Fruit fly (Drosophila melanogaster) whole organism, embryonic: Measurements from ENCODE around the gene CG3408.
A peak's percentile ranks its signal among the peaks of the same experiment; 100 is the strongest.

Experiments used
- CG1024 ChIP-seq: fragments of 200-800 bp; sonication (Bioruptor generic); IDR thresholded peaks from 2 replicates; pipeline ENCODE4 v1.3.6; 2022; ENCODE audit warnings: missing biosample characterization, missing genetic modification characterization
- CG10462 ChIP-seq: fragments of 200-800 bp; sonication (Bioruptor generic); optimal IDR thresholded peaks from 2 replicates; lab custom pipeline; 2016; ENCODE audit warnings: missing biosample characterization, missing genetic modification characterization
- CG10979 ChIP-seq: fragments of 200-800 bp; sonication (Bioruptor generic); optimal IDR thresholded peaks from 2 replicates; lab custom pipeline; 2018; ENCODE audit warnings: missing biosample characterization, mild to moderate bottlenecking, missing genetic modification characterization, moderate library complexity
- CG12659 ChIP-seq: fragments of 200-800 bp; sonication (Bioruptor generic); optimal IDR thresholded peaks from 3 replicates; lab custom pipeline; 2017; ENCODE audit warnings: mild to moderate bottlenecking, missing biosample characterization, missing genetic modification reagents, missing genetic modification characterization
- CG13424 ChIP-seq: fragments of 200-800 bp; sonication (Bioruptor generic); optimal IDR thresholded peaks from 2 replicates; lab custom pipeline; 2019; ENCODE audit warnings: missing biosample characterization, mild to moderate bottlenecking, missing genetic modification characterization, moderate library complexity
- CG14050 ChIP-seq: fragments of 200-800 bp; sonication (Bioruptor generic); IDR thresholded peaks from 3 replicates; pipeline ENCODE4 v1.3.6; 2022; ENCODE audit warnings: missing biosample characterization, missing genetic modification characterization
- CG14667 ChIP-seq: fragments of 200-800 bp; sonication (Bioruptor generic); IDR thresholded peaks from 2 replicates; pipeline ENCODE4 v1.3.6; 2022; ENCODE audit warnings: missing biosample characterization, missing genetic modification characterization
- CG14710 ChIP-seq: fragments of 200-800 bp; sonication (Bioruptor generic); optimal IDR thresholded peaks from 3 replicates; lab custom pipeline; 2019; ENCODE audit warnings: missing biosample characterization, mild to moderate bottlenecking, missing genetic modification characterization, moderate library complexity
- CG15011 ChIP-seq: fragments of 200-800 bp; sonication (Bioruptor generic); optimal IDR thresholded peaks from 3 replicates; lab custom pipeline; 2018; ENCODE audit warnings: missing biosample characterization, mild to moderate bottlenecking, missing genetic modification characterization
- CG15601 ChIP-seq: fragments of 200-800 bp; sonication (Bioruptor generic); optimal IDR thresholded peaks from 3 replicates; lab custom pipeline; 2019; ENCODE audit warnings: missing biosample characterization, mild to moderate bottlenecking, missing genetic modification characterization, moderate library complexity
- CG17328 ChIP-seq: fragments of 200-800 bp; sonication (Bioruptor generic); IDR thresholded peaks from 2 replicates; pipeline ENCODE4 v1.3.6; 2022; ENCODE audit warnings: missing biosample characterization, missing genetic modification characterization
- CG18476 ChIP-seq: fragments of 200-800 bp; sonication (Bioruptor generic); optimal IDR thresholded peaks from 2 replicates; lab custom pipeline; 2016; ENCODE audit warnings: missing biosample characterization, mild to moderate bottlenecking, missing genetic modification characterization
- CG2199 ChIP-seq: fragments of 200-800 bp; sonication (Bioruptor generic); IDR thresholded peaks from 3 replicates; pipeline ENCODE4 v1.3.6; 2022; ENCODE audit warnings: missing biosample characterization, missing genetic modification characterization
- CG34376 ChIP-seq: fragments of 200-800 bp; sonication (Bioruptor generic); optimal IDR thresholded peaks from 2 replicates; lab custom pipeline; 2018; ENCODE audit warnings: missing biosample characterization, mild to moderate bottlenecking, missing genetic modification characterization
- CG34422 ChIP-seq: fragments of 200-800 bp; sonication (Bioruptor generic); IDR thresholded peaks from 3 replicates; pipeline ENCODE4 v1.3.6; 2022; ENCODE audit warnings: missing biosample characterization, missing genetic modification characterization
- CG3838 ChIP-seq: fragments of 200-800 bp; sonication (Bioruptor generic); optimal IDR thresholded peaks from 3 replicates; lab custom pipeline; 2016; ENCODE audit warnings: missing biosample characterization, missing genetic modification characterization
- CG3847 ChIP-seq: fragments of 200-800 bp; sonication (Bioruptor generic); IDR thresholded peaks from 2 replicates; pipeline ENCODE4 v1.3.6; 2022; ENCODE audit warnings: missing biosample characterization, missing genetic modification characterization
- CG6813 ChIP-seq: fragments of 200-800 bp; sonication (Bioruptor generic); optimal IDR thresholded peaks from 2 replicates; lab custom pipeline; 2017; ENCODE audit warnings: missing biosample characterization, missing genetic modification characterization, mild to moderate bottlenecking, moderate library complexity, missing genetic modification reagents
- CG7839 ChIP-seq: fragments of 200-800 bp; sonication (Bioruptor generic); optimal IDR thresholded peaks from 3 replicates; lab custom pipeline; 2018; ENCODE audit warnings: missing biosample characterization, mild to moderate bottlenecking, missing genetic modification characterization, moderate library complexity
- CG7963 ChIP-seq: fragments of 200-800 bp; sonication (Bioruptor generic); IDR thresholded peaks from 3 replicates; pipeline ENCODE4 v1.3.6; 2022; ENCODE audit warnings: missing biosample characterization, missing genetic modification characterization; ENCODE audit not compliant: partially characterized antibody
- CG8924 ChIP-seq: fragments of 200-800 bp; optimal IDR thresholded peaks from 3 replicates; lab custom pipeline; 2019; ENCODE audit warnings: missing biosample characterization, mild to moderate bottlenecking, missing genetic modification characterization, moderate library complexity
- Dad ChIP-seq: fragments of 200-800 bp; sonication (Bioruptor generic); optimal IDR thresholded peaks from 3 replicates; lab custom pipeline; 2016; ENCODE audit warnings: missing biosample characterization, missing genetic modification characterization
- Dref ChIP-seq: fragments of 200-800 bp; sonication (Bioruptor generic); IDR thresholded peaks from 2 replicates; pipeline ENCODE4 v1.3.6; 2022; ENCODE audit warnings: missing biosample characterization, missing genetic modification characterization
- Ets97D ChIP-seq: fragments of 200-800 bp; sonication (Bioruptor generic); optimal IDR thresholded peaks from 3 replicates; lab custom pipeline; 2016; ENCODE audit warnings: missing biosample characterization, missing genetic modification characterization
- HLHmδ ChIP-seq: fragments of 200-800 bp; sonication (Bioruptor generic); optimal IDR thresholded peaks from 2 replicates; lab custom pipeline; 2018; ENCODE audit warnings: missing biosample characterization, mild to moderate bottlenecking, missing genetic modification characterization, moderate library complexity
- HmgD ChIP-seq: fragments of 200-800 bp; sonication (Bioruptor generic); optimal IDR thresholded peaks from 3 replicates; lab custom pipeline; 2016; ENCODE audit warnings: missing biosample characterization, missing genetic modification characterization
- Lpt ChIP-seq: fragments of >200 bp; optimal IDR thresholded peaks from 2 replicates; lab custom pipeline; 2018; ENCODE audit warnings: missing biosample characterization, missing genetic modification characterization
- MBD-R2 ChIP-seq: fragments of 200-800 bp; sonication (Bioruptor generic); IDR thresholded peaks from 2 replicates; pipeline ENCODE4 v1.3.6; 2022; ENCODE audit warnings: missing biosample characterization, missing genetic modification characterization
- MESR4 ChIP-seq: fragments of 200-800 bp; sonication (Bioruptor generic); optimal IDR thresholded peaks from 2 replicates; lab custom pipeline; 2018; ENCODE audit warnings: missing biosample characterization, mild to moderate bottlenecking, missing genetic modification characterization, moderate library complexity
- MTF-1 ChIP-seq: fragments of 200-800 bp; sonication (Bioruptor generic); optimal IDR thresholded peaks from 2 replicates; lab custom pipeline; 2018; ENCODE audit warnings: missing biosample characterization, mild to moderate bottlenecking, missing genetic modification characterization, borderline replicate concordance
- Mrtf ChIP-seq: fragments of 200-800 bp; sonication (Bioruptor generic); IDR thresholded peaks from 3 replicates; pipeline ENCODE4 v1.3.6; 2022; ENCODE audit warnings: missing biosample characterization, missing genetic modification characterization
- Myb ChIP-seq: fragments of 200-800 bp; sonication (Bioruptor generic); optimal IDR thresholded peaks from 2 replicates; lab custom pipeline; 2016; ENCODE audit warnings: missing biosample characterization, missing genetic modification characterization
- Ssrp ChIP-seq: fragments of 200-800 bp; sonication (Bioruptor generic); optimal IDR thresholded peaks from 2 replicates; lab custom pipeline; 2018; ENCODE audit warnings: missing biosample characterization, mild to moderate bottlenecking, missing genetic modification characterization, moderate library complexity
- YL-1 ChIP-seq: fragments of 200-800 bp; sonication (Bioruptor generic); optimal IDR thresholded peaks from 3 replicates; lab custom pipeline; 2017; ENCODE audit warnings: missing biosample characterization, mild to moderate bottlenecking, missing genetic modification characterization
- chn ChIP-seq: fragments of 200-800 bp; sonication (Bioruptor generic); optimal IDR thresholded peaks from 2 replicates; lab custom pipeline; 2016; ENCODE audit warnings: missing biosample characterization, missing genetic modification characterization
- croc ChIP-seq: fragments of 200-800 bp; sonication (Bioruptor generic); conservative IDR thresholded peaks from 3 replicates; pipeline ENCODE4 v1.3.6; 2022; ENCODE audit warnings: missing biosample characterization, missing genetic modification characterization
- esg ChIP-seq: fragments of 200-800 bp; sonication (Bioruptor generic); conservative IDR thresholded peaks from 2 replicates; pipeline ENCODE4 v1.3.6; 2022; ENCODE audit warnings: missing biosample characterization, missing genetic modification characterization
- ftz-f1 ChIP-seq: fragments of 200-800 bp; sonication (Bioruptor generic); optimal IDR thresholded peaks from 2 replicates; lab custom pipeline; 2016; ENCODE audit warnings: missing biosample characterization, missing genetic modification characterization
- gcm ChIP-seq: fragments of 200-800 bp; sonication (Bioruptor generic); optimal IDR thresholded peaks from 2 replicates; lab custom pipeline; 2019; ENCODE audit warnings: missing biosample characterization, mild to moderate bottlenecking, missing genetic modification characterization, moderate library complexity
- h ChIP-seq: fragments of >200 bp; optimal IDR thresholded peaks from 2 replicates; lab custom pipeline; 2017
- lmd ChIP-seq: fragments of 200-800 bp; sonication (Bioruptor generic); IDR thresholded peaks from 2 replicates; pipeline ENCODE4 v1.3.6; 2022; ENCODE audit warnings: missing biosample characterization, missing genetic modification characterization
- odd ChIP-seq: fragments of 200-800 bp; sonication (Bioruptor generic); optimal IDR thresholded peaks from 2 replicates; lab custom pipeline; 2017; ENCODE audit warnings: missing biosample characterization, mild to moderate bottlenecking, missing genetic modification characterization
- prd ChIP-seq, 3 experiments: fragments of >200 bp in 2 of 3; fragments of 200-800 bp in 1 of 3; sonication (Bioruptor generic) in 1 of 3; optimal IDR thresholded peaks in 2 of 3; IDR thresholded peaks in 1 of 3; 2 replicates in 2 of 3; 3 replicates in 1 of 3; pipeline versions ENCODE4 v1.3.6 to Lab custom; 2017 to 2022; ENCODE audit warnings: missing biosample characterization in 1 of 3, missing genetic modification characterization in 1 of 3
- psq ChIP-seq: fragments of 200-800 bp; sonication (Bioruptor generic); optimal IDR thresholded peaks from 2 replicates; lab custom pipeline; 2017; ENCODE audit warnings: missing biosample characterization, missing genetic modification characterization
- repo ChIP-seq: fragments of 200-800 bp; sonication (Bioruptor generic); optimal IDR thresholded peaks from 2 replicates; lab custom pipeline; 2016; ENCODE audit warnings: missing biosample characterization, missing genetic modification characterization
- rib ChIP-seq: fragments of 200-800 bp; sonication (Bioruptor generic); IDR thresholded peaks from 2 replicates; pipeline ENCODE4 v1.3.6; 2022; ENCODE audit warnings: missing biosample characterization, missing genetic modification characterization
- row ChIP-seq: fragments of 200-800 bp; sonication (Bioruptor generic); IDR thresholded peaks from 3 replicates; pipeline ENCODE4 v1.3.6; 2022; ENCODE audit warnings: missing biosample characterization, missing genetic modification characterization
- schlank ChIP-seq: fragments of 200-800 bp; sonication (Bioruptor generic); optimal IDR thresholded peaks from 2 replicates; lab custom pipeline; 2018; ENCODE audit warnings: missing biosample characterization, mild to moderate bottlenecking, missing genetic modification characterization
- slou ChIP-seq: fragments of 200-800 bp; sonication (Bioruptor generic); optimal IDR thresholded peaks from 3 replicates; lab custom pipeline; 2016; ENCODE audit warnings: missing biosample characterization, missing genetic modification characterization
- sr ChIP-seq: fragments of 200-800 bp; sonication (Bioruptor generic); IDR thresholded peaks from 3 replicates; pipeline ENCODE4 v1.3.6; 2022; ENCODE audit warnings: missing biosample characterization, missing genetic modification characterization
- zen ChIP-seq: fragments of 200-800 bp; sonication (Bioruptor generic); optimal IDR thresholded peaks from 3 replicates; lab custom pipeline; 2018; ENCODE audit warnings: missing biosample characterization, mild to moderate bottlenecking, missing genetic modification characterization, moderate library complexity

Gene CG3408

dm6 chr3L:9476829-9477228, 32.6 kb downstream of the CG3408 start, which contains the start of the genes Uch-L5 and Jarid2 (continued):
- TF ChIP-seq CG10979 (tag; lab: Kevin White, UChicago) (peak; percentile 48), CG3838 (GFP tag; lab: Kevin White, UChicago) (no peak), Lpt (no peak), lmd (no peak; the same call in 1 of the 2 replicates), slou (GFP tag; lab: Kevin White, UChicago) (no peak), sr (GFP tag; lab: Robert Waterston, UW) (no peak), HmgD (GFP tag; lab: Kevin White, UChicago) (peak; percentile 80), Mrtf (GFP tag; lab: Robert Waterston, UW) (no peak), CG13424 (peak; percentile 36), schlank (peak; percentile 28), MTF-1 (GFP tag; lab: Kevin White, UChicago) (peak; percentile 62), Dad (GFP tag; lab: Kevin White, UChicago) (peak; percentile 51), zen (tag; lab: Kevin White, UChicago) (peak; percentile 38), CG15011 (GFP tag; lab: Kevin White, UChicago) (no peak), CG14710 (tag; lab: Kevin White, UChicago) (peak; percentile 68), CG15601 (tag; lab: Kevin White, UChicago) (peak; percentile 22), gcm (peak; percentile 17), odd (GFP tag; lab: Kevin White, UChicago) (no peak), chn (GFP tag; lab: Kevin White, UChicago) (peak; percentile 65), CG3847 (GFP tag; lab: Robert Waterston, UW) (peak; percentile 86), esg (GFP tag; lab: Robert Waterston, UW) (no peak), h (lab: Kevin White, UChicago) (no peak), psq (peak; percentile 53), CG34376 (GFP tag; lab: Kevin White, UChicago) (peak; percentile 42), CG17328 (no peak), CG2199 (no peak), CG6813 (GFP tag; lab: Kevin White, UChicago) (no peak), CG10462 (no peak), croc (GFP tag; lab: Robert Waterston, UW) (no peak), row (GFP tag; lab: Robert Waterston, UW) (peak; percentile 37; the same call in 2 of the 3 replicates), CG1024 (GFP tag; lab: Robert Waterston, UW) (no peak), prd (optimal IDR thresholded peaks at IDR 0.05; lab: Kevin White, UChicago) (no peak), prd (GFP tag; IDR thresholded peaks at IDR 0.05; lab: Robert Waterston, UW) (0 out of 3 replicates have a peak, but pooled peaks have one; percentile 27), Dref (peak; percentile 48), HLHmδ (GFP tag; lab: Kevin White, UChicago) (peak; percentile 24), CG7963 (GFP tag; lab: Robert Waterston, UW) (0 out of 3 replicates have a peak, but pooled peaks have one; percentile 8), CG7839 (tag; lab: Kevin White, UChicago) (no peak), Ssrp (tag; lab: Kevin White, UChicago) (no peak), rib (GFP tag; lab: Robert Waterston, UW) (peak; percentile 81), Myb (peak; percentile 63), CG14050 (GFP tag; lab: Robert Waterston, UW) (no peak), ftz-f1 (GFP tag; lab: Kevin White, UChicago) (no peak), CG18476 (GFP tag; lab: Kevin White, UChicago) (no peak), repo (GFP tag; lab: Kevin White, UChicago) (peak; percentile 61), CG8924 (tag; lab: Kevin White, UChicago) (peak; percentile 58), MBD-R2 (peak; percentile 95), YL-1 (GFP tag; lab: Kevin White, UChicago) (peak; percentile 98), MESR4 (peak; percentile 96), Ets97D (GFP tag; lab: Kevin White, UChicago) (peak; percentile 96), CG34422 (GFP tag; lab: Robert Waterston, UW) (peak; percentile 83; the same call in 2 of the 3 replicates), CG14667 (no peak), CG12659 (GFP tag; lab: Kevin White, UChicago) (peak; percentile 91)
